Fruit fly (Drosophila melanogaster) whole organism, embryonic: ENCODE data around the gene Ing5.

Experiments used
- Atf6 ChIP-seq: fragments of 200-800 bp; sonication (Bioruptor generic); IDR thresholded peaks from 2 replicates; pipeline ENCODE4 v1.3.6; 2022; ENCODE audit warnings: missing biosample characterization, missing genetic modification characterization
- CG10543 ChIP-seq: fragments of 200-800 bp; sonication (Bioruptor generic); optimal IDR thresholded peaks from 3 replicates; lab custom pipeline; 2017; ENCODE audit warnings: missing biosample characterization, mild to moderate bottlenecking, missing genetic modification characterization, moderate library complexity
- CG11085 ChIP-seq: fragments of 200-800 bp; sonication (Bioruptor generic); IDR thresholded peaks from 2 replicates; pipeline ENCODE4 v1.3.6; 2022; ENCODE audit warnings: missing biosample characterization, missing genetic modification characterization
- CG11093 ChIP-seq: fragments of 200-800 bp; sonication (Bioruptor generic); IDR thresholded peaks from 3 replicates; pipeline ENCODE4 v1.3.6; 2022; ENCODE audit warnings: missing biosample characterization, missing genetic modification characterization
- CG11247 ChIP-seq: fragments of 200-800 bp; sonication (Bioruptor generic); IDR thresholded peaks from 2 replicates; pipeline ENCODE4 v1.3.6; 2022; ENCODE audit warnings: missing biosample characterization, missing genetic modification characterization
- CG11504 ChIP-seq: fragments of 200-800 bp; sonication (Bioruptor generic); optimal IDR thresholded peaks from 3 replicates; lab custom pipeline; 2019; ENCODE audit warnings: missing biosample characterization, mild to moderate bottlenecking, missing genetic modification characterization, moderate library complexity
- CG11695 ChIP-seq: fragments of 200-800 bp; sonication (Bioruptor generic); IDR thresholded peaks from 3 replicates; pipeline ENCODE4 v1.3.6; 2022; ENCODE audit warnings: missing biosample characterization, missing genetic modification characterization
- CG11696 ChIP-seq: fragments of 200-800 bp; sonication (Bioruptor generic); IDR thresholded peaks from 2 replicates; pipeline ENCODE4 v1.3.6; 2022; ENCODE audit warnings: missing biosample characterization, missing genetic modification characterization
- CG13296 ChIP-seq: fragments of 200-800 bp; sonication (Bioruptor generic); optimal IDR thresholded peaks from 3 replicates; lab custom pipeline; 2018; ENCODE audit warnings: missing biosample characterization, mild to moderate bottlenecking, missing genetic modification characterization
- CG1647 ChIP-seq: fragments of 200-800 bp; sonication (Bioruptor generic); optimal IDR thresholded peaks from 3 replicates; lab custom pipeline; 2016; ENCODE audit warnings: missing biosample characterization, missing genetic modification characterization
- CG17186 ChIP-seq: fragments of 200-800 bp; sonication (Bioruptor generic); optimal IDR thresholded peaks from 3 replicates; lab custom pipeline; 2017; ENCODE audit warnings: missing biosample characterization, missing genetic modification reagents, missing genetic modification characterization
- CG6813 ChIP-seq: fragments of 200-800 bp; sonication (Bioruptor generic); optimal IDR thresholded peaks from 2 replicates; lab custom pipeline; 2017; ENCODE audit warnings: missing biosample characterization, missing genetic modification characterization, mild to moderate bottlenecking, moderate library complexity, missing genetic modification reagents
- CG8089 ChIP-seq: fragments of 200-800 bp; sonication (Bioruptor generic); optimal IDR thresholded peaks from 3 replicates; lab custom pipeline; 2016; ENCODE audit warnings: missing biosample characterization, missing genetic modification characterization
- CG8478 ChIP-seq: fragments of >200 bp; optimal IDR thresholded peaks from 2 replicates; lab custom pipeline; 2018
- Chrac-16 ChIP-seq: fragments of 200-800 bp; sonication (Bioruptor generic); optimal IDR thresholded peaks from 3 replicates; lab custom pipeline; 2016; ENCODE audit warnings: missing biosample characterization, missing genetic modification characterization
- Dip3 ChIP-seq: fragments of 200-800 bp; sonication (Bioruptor generic); optimal IDR thresholded peaks from 3 replicates; lab custom pipeline; 2016; ENCODE audit warnings: missing biosample characterization, missing genetic modification characterization
- Fer1 ChIP-seq: fragments of 200-800 bp; sonication (Bioruptor generic); optimal IDR thresholded peaks from 2 replicates; lab custom pipeline; 2017; ENCODE audit warnings: missing biosample characterization, mild to moderate bottlenecking, missing genetic modification characterization
- GATAe ChIP-seq: fragments of 200-800 bp; sonication (Bioruptor generic); conservative IDR thresholded peaks from 2 replicates; pipeline ENCODE4 v1.3.6; 2022; ENCODE audit warnings: missing biosample characterization, missing genetic modification characterization
- HLH4C ChIP-seq: fragments of 200-800 bp; sonication (Bioruptor generic); IDR thresholded peaks from 3 replicates; pipeline ENCODE4 v1.3.6; 2022; ENCODE audit warnings: missing biosample characterization, missing genetic modification characterization; ENCODE audit not compliant: partially characterized antibody
- Hand ChIP-seq: fragments of 200-800 bp; sonication (Bioruptor generic); optimal IDR thresholded peaks from 2 replicates; lab custom pipeline; 2017; ENCODE audit warnings: mild to moderate bottlenecking, missing biosample characterization, missing genetic modification reagents, missing genetic modification characterization
- Hr51 ChIP-seq, 2 experiments: fragments of 200-800 bp; sonication (Bioruptor generic); optimal IDR thresholded peaks; 2 replicates in 1 of 2; 3 replicates in 1 of 2; lab custom pipeline; 2016 to 2018; ENCODE audit warnings: missing biosample characterization in 2 of 2, missing genetic modification characterization in 2 of 2, mild to moderate bottlenecking in 1 of 2, moderate library complexity in 1 of 2
- MBD-R2 ChIP-seq: fragments of 200-800 bp; sonication (Bioruptor generic); IDR thresholded peaks from 2 replicates; pipeline ENCODE4 v1.3.6; 2022; ENCODE audit warnings: missing biosample characterization, missing genetic modification characterization
- NC2α ChIP-seq: fragments of 200-800 bp; sonication (Bioruptor generic); optimal IDR thresholded peaks from 2 replicates; lab custom pipeline; 2016; ENCODE audit warnings: missing biosample characterization, missing genetic modification characterization
- NK7.1 ChIP-seq: fragments of 200-800 bp; sonication (Bioruptor generic); optimal IDR thresholded peaks from 3 replicates; lab custom pipeline; 2016; ENCODE audit warnings: missing biosample characterization, missing genetic modification characterization
- PHDP ChIP-seq: fragments of 200-800 bp; sonication (Bioruptor generic); optimal IDR thresholded peaks from 3 replicates; lab custom pipeline; 2018; ENCODE audit warnings: missing biosample characterization, mild to moderate bottlenecking, missing genetic modification characterization, moderate library complexity
- Ptx1 ChIP-seq: fragments of 200-800 bp; sonication (Bioruptor generic); IDR thresholded peaks from 2 replicates; pipeline ENCODE4 v1.3.6; 2022; ENCODE audit warnings: missing biosample characterization, missing genetic modification characterization
- Rx ChIP-seq: fragments of 200-800 bp; sonication (Bioruptor generic); IDR thresholded peaks from 2 replicates; pipeline ENCODE4 v1.3.6; 2022; ENCODE audit warnings: missing biosample characterization, missing genetic modification characterization
- Sox102F ChIP-seq: fragments of 200-800 bp; sonication (Bioruptor generic); optimal IDR thresholded peaks from 2 replicates; lab custom pipeline; 2018; ENCODE audit warnings: missing biosample characterization, mild to moderate bottlenecking, missing genetic modification characterization, moderate library complexity
- TFAM ChIP-seq: fragments of 200-800 bp; sonication (Bioruptor generic); optimal IDR thresholded peaks from 2 replicates; lab custom pipeline; 2017; ENCODE audit warnings: missing biosample characterization, missing genetic modification characterization, inconsistent platforms
- al ChIP-seq: fragments of 200-800 bp; sonication (Bioruptor generic); IDR thresholded peaks from 2 replicates; pipeline ENCODE4 v1.3.6; 2022; ENCODE audit warnings: missing biosample characterization, missing genetic modification characterization
- cas ChIP-seq: fragments of 200-800 bp; sonication (Bioruptor generic); IDR thresholded peaks from 2 replicates; pipeline ENCODE4 v1.3.6; 2022; ENCODE audit warnings: missing biosample characterization, missing genetic modification characterization
- crp ChIP-seq, 2 experiments: fragments of 200-800 bp; sonication (Bioruptor generic); optimal IDR thresholded peaks; 2 replicates in 1 of 2; 3 replicates in 1 of 2; lab custom pipeline; 2017; ENCODE audit warnings: missing biosample characterization in 2 of 2, missing genetic modification characterization in 2 of 2, mild to moderate bottlenecking in 1 of 2, moderate library complexity in 1 of 2
- cwo ChIP-seq: fragments of 200-800 bp; sonication (Bioruptor generic); optimal IDR thresholded peaks from 3 replicates; lab custom pipeline; 2017; ENCODE audit warnings: missing biosample characterization, missing genetic modification characterization, mild to moderate bottlenecking, moderate library complexity, missing genetic modification reagents
- da ChIP-seq: fragments of 200-800 bp; sonication (Bioruptor generic); optimal IDR thresholded peaks from 2 replicates; lab custom pipeline; 2016; ENCODE audit warnings: missing biosample characterization, missing genetic modification characterization
- ewg ChIP-seq: fragments of 200-800 bp; sonication (Bioruptor generic); optimal IDR thresholded peaks from 3 replicates; lab custom pipeline; 2017; ENCODE audit warnings: mild to moderate bottlenecking, missing biosample characterization, missing genetic modification reagents, missing genetic modification characterization
- eyg ChIP-seq: fragments of 200-800 bp; sonication (Bioruptor generic); optimal IDR thresholded peaks from 3 replicates; lab custom pipeline; 2016; ENCODE audit warnings: missing biosample characterization, missing genetic modification characterization
- ind ChIP-seq: fragments of 200-800 bp; sonication (Bioruptor generic); optimal IDR thresholded peaks from 3 replicates; lab custom pipeline; 2016; ENCODE audit warnings: missing biosample characterization, missing genetic modification characterization
- mam ChIP-seq: fragments of 200-800 bp; sonication (Bioruptor generic); optimal IDR thresholded peaks from 3 replicates; lab custom pipeline; 2016; ENCODE audit warnings: missing biosample characterization, missing genetic modification characterization
- nerfin-1 ChIP-seq: fragments of 200-800 bp; sonication (Bioruptor generic); optimal IDR thresholded peaks from 3 replicates; lab custom pipeline; 2019; ENCODE audit warnings: missing biosample characterization, mild to moderate bottlenecking, missing genetic modification characterization, moderate library complexity
- onecut ChIP-seq: fragments of 200-800 bp; sonication (Bioruptor generic); IDR thresholded peaks from 2 replicates; pipeline ENCODE4 v1.3.6; 2022; ENCODE audit warnings: missing biosample characterization, missing genetic modification characterization
- pan ChIP-seq, 4 experiments: fragments of >200 bp in 3 of 4; fragments of 200-800 bp in 1 of 4; sonication (Bioruptor generic) in 1 of 4; optimal IDR thresholded peaks in 3 of 4; IDR thresholded peaks in 1 of 4; 2 replicates each; pipeline versions ENCODE4 v1.3.6 to Lab custom; 2017 to 2022; ENCODE audit warnings: missing biosample characterization in 2 of 4, missing genetic modification characterization in 2 of 4, mixed read lengths in 1 of 4
- peb ChIP-seq: fragments of 200-800 bp; sonication (Bioruptor generic); IDR thresholded peaks from 2 replicates; pipeline ENCODE4 v1.3.6; 2022; ENCODE audit warnings: missing biosample characterization, missing genetic modification characterization
- phol ChIP-seq: fragments of 200-800 bp; sonication (Bioruptor generic); optimal IDR thresholded peaks from 3 replicates; lab custom pipeline; 2018; ENCODE audit warnings: missing biosample characterization, mild to moderate bottlenecking, missing genetic modification characterization, moderate library complexity
- pros ChIP-seq: fragments of 200-800 bp; sonication (Bioruptor generic); optimal IDR thresholded peaks from 3 replicates; lab custom pipeline; 2019; ENCODE audit warnings: missing biosample characterization, mild to moderate bottlenecking, missing genetic modification characterization, moderate library complexity
- rib ChIP-seq: fragments of 200-800 bp; sonication (Bioruptor generic); IDR thresholded peaks from 2 replicates; pipeline ENCODE4 v1.3.6; 2022; ENCODE audit warnings: missing biosample characterization, missing genetic modification characterization
- ro ChIP-seq: fragments of 200-800 bp; sonication (Bioruptor generic); IDR thresholded peaks from 2 replicates; pipeline ENCODE4 v1.3.6; 2022; ENCODE audit warnings: missing biosample characterization, missing genetic modification characterization
- sob ChIP-seq: fragments of 200-800 bp; sonication (Bioruptor generic); IDR thresholded peaks from 2 replicates; pipeline ENCODE4 v1.3.6; 2022; ENCODE audit warnings: missing biosample characterization, missing genetic modification characterization
- sqz ChIP-seq: fragments of 200-800 bp; sonication (Bioruptor generic); optimal IDR thresholded peaks from 3 replicates; lab custom pipeline; 2018; ENCODE audit warnings: missing biosample characterization, mild to moderate bottlenecking, missing genetic modification characterization
- wor ChIP-seq: fragments of 200-800 bp; sonication (Bioruptor generic); IDR thresholded peaks from 2 replicates; pipeline ENCODE4 v1.3.6; 2022; ENCODE audit warnings: missing biosample characterization, missing genetic modification characterization
- zen2 ChIP-seq: fragments of 200-800 bp; sonication (Bioruptor generic); IDR thresholded peaks from 3 replicates; pipeline ENCODE4 v1.3.6; 2022; ENCODE audit warnings: missing biosample characterization, missing genetic modification characterization; ENCODE audit not compliant: partially characterized antibody

Gene Ing5

DNA sequence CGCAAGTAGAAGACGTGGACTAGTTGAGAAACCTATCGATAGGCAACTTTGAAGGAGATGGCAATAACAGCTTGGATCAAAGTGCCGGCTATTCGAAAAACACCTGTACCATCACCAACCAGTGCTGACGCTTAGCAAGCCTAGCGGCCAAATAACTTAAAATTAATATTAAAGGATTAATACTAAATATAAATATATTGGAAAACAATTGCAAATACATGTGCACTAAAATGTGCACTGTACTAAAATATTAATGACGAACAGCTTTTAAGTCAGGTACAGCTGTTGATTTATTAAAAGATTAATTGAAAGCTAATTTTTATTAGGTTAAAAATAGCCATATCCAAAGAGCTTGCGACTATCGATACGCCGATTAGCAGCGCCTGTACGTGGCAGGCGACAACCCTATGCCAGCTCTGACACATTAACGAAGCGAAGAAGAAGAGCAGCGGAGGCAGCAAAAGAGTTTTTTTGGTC lies 8.6 kb downstream of the Ing5 start, which contains the start of the genes CG9302 and beta'COP (continued):
- TF ChIP-seq sob (peak; percentile 56; the same call in 1 of the 2 replicates), phol (peak; percentile 81), CG11696 (GFP tag; lab: Robert Waterston, UW) (no peak), HLH4C (peak; percentile 72), Hand (GFP tag; lab: Kevin White, UChicago) (no peak), pros (GFP tag; lab: Kevin White, UChicago) (no peak), onecut (GFP tag; lab: Robert Waterston, UW) (0 out of 2 replicates have a peak, but pooled peaks have one; percentile 17), al (GFP tag; lab: Robert Waterston, UW) (peak; percentile 59; the same call in 1 of the 2 replicates), Atf6 (GFP tag; lab: Robert Waterston, UW) (no peak), rib (GFP tag; lab: Robert Waterston, UW) (0 out of 2 replicates have a peak, but pooled peaks have one; percentile 23), CG17186 (GFP tag; lab: Kevin White, UChicago) (peak; percentile 9), NK7.1 (GFP tag; lab: Kevin White, UChicago) (no peak), mam (peak; percentile 71), ewg (GFP tag; lab: Kevin White, UChicago) (peak; percentile 47), Chrac-16 (peak; percentile 66), zen2 (GFP tag; lab: Robert Waterston, UW) (no peak; the same call in 2 of the 3 replicates), CG11504 (no peak), Rx (GFP tag; lab: Robert Waterston, UW) (0 out of 2 replicates have a peak, but pooled peaks have one; percentile 22), Hr51 (GFP tag; optimal IDR thresholded peaks at IDR 0.05; lab: Kevin White, UChicago) (peak in 1 of 2 experiments; percentile 38), CG1647 (GFP tag; lab: Kevin White, UChicago) (peak; percentile 25), cwo (GFP tag; lab: Kevin White, UChicago) (no peak), crp (GFP tag; optimal IDR thresholded peaks at IDR 0.05; lab: Kevin White, UChicago) (peak in 1 of 2 experiments; percentile 39), sqz (GFP tag; lab: Kevin White, UChicago) (no peak), CG6813 (GFP tag; lab: Kevin White, UChicago) (no peak), PHDP (tag; lab: Kevin White, UChicago) (peak; percentile 56), peb (GFP tag; lab: Robert Waterston, UW) (0 out of 2 replicates have a peak, but pooled peaks have one; percentile 25), CG11695 (no peak), Ptx1 (peak; percentile 70), MBD-R2 (peak; percentile 66), CG11247 (GFP tag; lab: Robert Waterston, UW) (peak; percentile 39), da (GFP tag; lab: Kevin White, UChicago) (no peak), NC2α (GFP tag; lab: Kevin White, UChicago) (no peak), CG13296 (GFP tag; lab: Kevin White, UChicago) (no peak), CG10543 (GFP tag; lab: Kevin White, UChicago) (peak; percentile 84), nerfin-1 (peak; percentile 49), wor (GFP tag; lab: Robert Waterston, UW) (no peak; the same call in 1 of the 2 replicates), GATAe (no peak), Sox102F (GFP tag; lab: Kevin White, UChicago) (no peak), CG8089 (no peak), Dip3 (GFP tag; lab: Kevin White, UChicago) (peak; percentile 37), Fer1 (GFP tag; lab: Kevin White, UChicago) (peak; percentile 60), CG8478 (lab: Kevin White, UChicago) (no peak), CG11085 (GFP tag; lab: Robert Waterston, UW) (peak; percentile 50; the same call in 1 of the 2 replicates), eyg (no peak), cas (no peak), ro (GFP tag; lab: Robert Waterston, UW) (no peak), TFAM (GFP tag; lab: Kevin White, UChicago) (no peak), ind (GFP tag; lab: Kevin White, UChicago) (peak; percentile 73), pan (optimal IDR thresholded peaks at IDR 0.05; lab: Kevin White, UChicago) (peak in 1 of 2 experiments; percentile 72), pan (GFP tag; optimal IDR thresholded peaks at IDR 0.05 in 1 of 2, IDR thresholded peaks at IDR 0.05 in 1 of 2) (peak; percentile 47 to 72), CG11093 (GFP tag; lab: Robert Waterston, UW) (peak; percentile 44; the same call in 1 of the 3 replicates)
